Worm (Caenorhabditis elegans) whole organism, L1 larva: ENCODE measurements around the gene ndx-3.

ENCODE experiments used
- ceh-82 ChIP-seq, 3 experiments: fragments of 150-350 bp in 1 of 3; sonication (generic microtip) in 2 of 3; optimal IDR thresholded peaks; 2 replicates each; lab custom pipeline; 2014 to 2017; ENCODE audit warnings: missing biosample characterization in 3 of 3, missing genetic modification characterization in 3 of 3
- egl-27 ChIP-seq, 2 experiments: fragments of 150-350 bp in 1 of 2; sonication (generic microtip); optimal IDR thresholded peaks; 3 replicates each; lab custom pipeline; 2017 to 2018; ENCODE audit warnings: missing biosample characterization in 2 of 2, missing genetic modification characterization in 2 of 2, missing genetic modification reagents in 2 of 2
- elt-3 ChIP-seq, 6 experiments: fragments of 150-350 bp in 1 of 6; sonication (generic microtip); optimal IDR thresholded peaks; 2 replicates each; lab custom pipeline; 2017 to 2018; ENCODE audit warnings: missing biosample characterization in 6 of 6, missing genetic modification characterization in 6 of 6, inconsistent platforms in 1 of 6
- lin-39 ChIP-seq: fragments of 150-350 bp; optimal IDR thresholded peaks from 2 replicates; lab custom pipeline; 2014; ENCODE audit warnings: missing biosample characterization, missing genetic modification reagents, missing genetic modification characterization
- unc-130 ChIP-seq: fragments of 150-350 bp; optimal IDR thresholded peaks from 2 replicates; lab custom pipeline; 2017; ENCODE audit warnings: missing biosample characterization, missing genetic modification characterization, inconsistent platforms
- unc-62 ChIP-seq: fragments of 150-350 bp; optimal IDR thresholded peaks from 2 replicates; lab custom pipeline; 2014; ENCODE audit warnings: missing biosample characterization, missing genetic modification reagents, missing genetic modification characterization
- xbp-1 ChIP-seq: sonication (generic microtip); optimal IDR thresholded peaks from 2 replicates; lab custom pipeline; 2016; ENCODE audit warnings: missing genetic modification characterization, missing compliant biosample characterization
- ztf-11 ChIP-seq, 2 experiments: sonication (generic microtip); optimal IDR thresholded peaks; 2 replicates each; lab custom pipeline; 2016 to 2017; ENCODE audit warnings: missing genetic modification characterization in 2 of 2, missing biosample characterization in 1 of 2, missing compliant biosample characterization in 1 of 2

DNA sequence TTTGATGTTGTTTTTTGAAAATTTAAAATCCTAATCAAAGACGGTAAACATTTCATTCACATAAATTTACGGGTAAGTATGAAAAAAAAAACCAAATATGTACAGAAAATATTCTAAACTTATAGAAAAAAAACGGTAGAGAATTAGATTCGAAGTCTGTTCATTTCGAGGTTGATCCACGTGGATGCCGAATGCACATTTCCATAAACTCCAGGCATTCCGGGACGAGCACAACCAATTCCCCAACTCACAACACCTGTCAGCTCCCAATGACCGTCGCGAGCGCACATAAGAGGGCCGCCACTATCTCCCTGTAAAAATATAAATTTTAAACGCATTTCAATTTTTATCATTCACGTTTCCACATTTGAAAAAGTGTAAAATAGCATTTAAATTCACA, 5.3 kb upstream of the ndx-3 start:
- no peak for TF ChIP-seq xbp-1 (tag; lab: Kevin White, UChicago)
- no peak for TF ChIP-seq egl-27 (tag; optimal IDR thresholded peaks at IDR 0.05; lab: Kevin White, UChicago)
- TF ChIP-seq elt-3 (tag; optimal IDR thresholded peaks at IDR 0.05; lab: Kevin White, UChicago), result no peak
- TF ChIP-seq ztf-11 (tag; optimal IDR thresholded peaks at IDR 0.05; lab: Kevin White, UChicago), result no peak
- no peak for TF ChIP-seq unc-130 (tag; lab: Kevin White, UChicago)
- TF ChIP-seq lin-39 (tag; lab: Kevin White, UChicago), result no peak
- TF ChIP-seq unc-62 (GFP tag; lab: Kevin White, UChicago), result no peak
- TF ChIP-seq ceh-82 (tag; optimal IDR thresholded peaks at IDR 0.05; lab: Kevin White, UChicago), result no peak
